Fruit fly (Drosophila melanogaster): ENCODE data around the gene yellow-g2.

DNA sequence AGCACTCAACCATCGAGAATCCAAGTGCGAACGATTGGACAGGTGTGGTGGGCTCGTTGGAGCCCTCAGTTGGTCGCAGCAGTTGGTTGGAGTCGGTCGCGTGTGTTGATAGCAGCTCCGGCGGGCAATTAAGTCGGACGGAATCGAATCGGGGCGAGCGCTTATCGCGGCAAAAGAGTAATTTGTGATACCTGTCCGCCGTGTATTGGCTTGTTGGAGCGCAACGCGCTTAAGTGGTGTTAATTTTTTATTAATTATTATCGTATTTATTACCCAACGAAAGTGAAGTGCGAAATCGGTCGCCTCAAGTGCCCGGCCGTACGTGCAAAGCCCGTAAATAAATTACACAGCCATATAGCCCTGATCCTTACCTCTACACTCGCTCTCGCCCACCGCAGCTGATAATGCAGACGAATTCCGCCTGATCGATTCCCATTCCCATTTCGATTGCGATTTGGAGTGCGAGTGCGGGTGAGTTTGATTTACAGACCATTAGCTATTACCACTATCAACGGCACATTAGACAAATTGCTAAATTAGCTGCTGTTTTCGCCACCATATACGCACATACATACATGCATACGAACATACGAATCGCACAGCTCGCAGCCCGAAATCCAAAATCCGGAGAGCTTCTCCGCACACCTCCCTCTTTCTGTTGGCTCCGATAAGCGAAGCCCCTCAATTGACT is 38.7 kb upstream of the yellow-g2 start, which contains the start of gene ACXD:
- TF ChIP-seq psq (optimal IDR thresholded peaks at IDR 0.05) = no peak
- TF ChIP-seq EcR (GFP tag; optimal IDR thresholded peaks at IDR 0.05) = no peak
